Fruit fly (Drosophila melanogaster) whole organism, wandering third instar larva: ENCODE measurements around the gene CG42558.

Source experiments
- CG32264 ChIP-seq: fragments of 200-800 bp; sonication (Bioruptor generic); optimal IDR thresholded peaks from 2 replicates; lab custom pipeline; 2016; ENCODE audit warnings: missing biosample characterization, missing genetic modification characterization
- Dfd ChIP-seq: fragments of >200 bp; optimal IDR thresholded peaks from 2 replicates; lab custom pipeline; 2017; ENCODE audit warnings: missing biosample characterization, missing genetic modification characterization
- Hnf4 ChIP-seq: fragments of 200-800 bp; sonication (Bioruptor generic); optimal IDR thresholded peaks from 2 replicates; lab custom pipeline; 2016; ENCODE audit warnings: missing biosample characterization, mild to moderate bottlenecking, missing genetic modification characterization
- Jra ChIP-seq: sonication (Bioruptor generic); optimal IDR thresholded peaks from 2 replicates; lab custom pipeline; 2016; ENCODE audit warnings: missing biosample characterization, missing genetic modification characterization
- OdsH ChIP-seq: fragments of 200-800 bp; sonication (Bioruptor generic); optimal IDR thresholded peaks from 2 replicates; lab custom pipeline; 2016; ENCODE audit warnings: missing biosample characterization, mild to moderate bottlenecking, missing genetic modification characterization
- br ChIP-seq: fragments of 200-800 bp; sonication (Bioruptor generic); optimal IDR thresholded peaks from 2 replicates; lab custom pipeline; 2016; ENCODE audit warnings: missing biosample characterization, missing genetic modification characterization
- ey ChIP-seq: fragments of 200-800 bp; sonication (Bioruptor generic); optimal IDR thresholded peaks from 2 replicates; lab custom pipeline; 2016; ENCODE audit warnings: missing biosample characterization, missing genetic modification characterization
- foxo ChIP-seq, 2 experiments: fragments of 200-800 bp; sonication (Bioruptor generic); optimal IDR thresholded peaks; 2 replicates in 1 of 2; 3 replicates in 1 of 2; lab custom pipeline; 2016 to 2017; ENCODE audit warnings: missing biosample characterization in 2 of 2, missing genetic modification characterization in 2 of 2
- fru ChIP-seq: fragments of 200-800 bp; sonication (Bioruptor generic); optimal IDR thresholded peaks from 3 replicates; lab custom pipeline; 2016; ENCODE audit warnings: missing biosample characterization, mild to moderate bottlenecking, missing genetic modification characterization
- h ChIP-seq: fragments of 200-800 bp; sonication (Bioruptor generic); optimal IDR thresholded peaks from 3 replicates; lab custom pipeline; 2016; ENCODE audit warnings: missing biosample characterization, mild to moderate bottlenecking, missing genetic modification characterization
- pan ChIP-seq: fragments of >200 bp; optimal IDR thresholded peaks from 2 replicates; lab custom pipeline; 2017
- sv ChIP-seq: fragments of 200-800 bp; sonication (Bioruptor generic); optimal IDR thresholded peaks from 3 replicates; lab custom pipeline; 2016; ENCODE audit warnings: missing biosample characterization, missing genetic modification characterization
- tai ChIP-seq: sonication (Bioruptor generic); optimal IDR thresholded peaks from 2 replicates; lab custom pipeline; 2016; ENCODE audit warnings: missing biosample characterization, missing genetic modification characterization
- usp ChIP-seq: fragments of >200 bp; optimal IDR thresholded peaks from 2 replicates; lab custom pipeline; 2017; ENCODE audit warnings: missing biosample characterization, missing genetic modification characterization

dm6 chr3R:29893030-29893429, 40.1 kb upstream of the CG42558 start:
- TF ChIP-seq Hnf4 (GFP tag; lab: Kevin White, UChicago) (no peak), sv (GFP tag; lab: Kevin White, UChicago) (no peak), fru (GFP tag; lab: Kevin White, UChicago) (no peak), Jra (no peak), OdsH (GFP tag; lab: Kevin White, UChicago) (no peak), CG32264 (GFP tag; lab: Kevin White, UChicago) (no peak), pan (lab: Kevin White, UChicago) (no peak), usp (GFP tag; lab: Kevin White, UChicago) (no peak), Dfd (GFP tag; lab: Kevin White, UChicago) (no peak), br (GFP tag; lab: Kevin White, UChicago) (no peak), foxo (GFP tag; optimal IDR thresholded peaks at IDR 0.05; lab: Kevin White, UChicago) (no peak), h (GFP tag; lab: Kevin White, UChicago) (no peak), tai (no peak), ey (GFP tag; lab: Kevin White, UChicago) (no peak)
